Worm (Caenorhabditis elegans) whole organism, mixed stage, embryonic: ENCODE results near the gene nrde-4.

ENCODE experiments used
- M03D4.4 ChIP-seq: sonication (generic microtip); optimal IDR thresholded peaks from 2 replicates; lab custom pipeline; 2017; ENCODE audit warnings: mild to moderate bottlenecking, missing genetic modification characterization, missing compliant biosample characterization
- bed-3 ChIP-seq: fragments of 200-800 bp; sonication (Bioruptor generic); optimal IDR thresholded peaks from 3 replicates; lab custom pipeline; 2018; ENCODE audit warnings: mild to moderate bottlenecking, missing genetic modification characterization, moderate library complexity, missing compliant biosample characterization
- blmp-1 ChIP-seq: fragments of 150-350 bp; optimal IDR thresholded peaks from 2 replicates; lab custom pipeline; 2014; ENCODE audit warnings: missing biosample characterization, missing genetic modification characterization
- ceh-39 ChIP-seq: fragments of 150-350 bp; optimal IDR thresholded peaks from 2 replicates; lab custom pipeline; 2014; ENCODE audit warnings: missing biosample characterization, missing genetic modification characterization
- ceh-43 ChIP-seq: fragments of 200-800 bp; sonication (Bioruptor generic); optimal IDR thresholded peaks from 2 replicates; lab custom pipeline; 2018; ENCODE audit warnings: mild to moderate bottlenecking, missing genetic modification characterization, moderate library complexity, missing compliant biosample characterization
- ceh-83 ChIP-seq: fragments of 200-800 bp; sonication (Bioruptor generic); optimal IDR thresholded peaks from 2 replicates; lab custom pipeline; 2018; ENCODE audit warnings: mild to moderate bottlenecking, missing genetic modification characterization, missing compliant biosample characterization
- ces-1 ChIP-seq: fragments of 150-350 bp; optimal IDR thresholded peaks from 2 replicates; lab custom pipeline; 2014; ENCODE audit warnings: missing biosample characterization, missing genetic modification reagents, missing genetic modification characterization
- cnd-1 ChIP-seq: fragments of 200-800 bp; sonication (Bioruptor generic); optimal IDR thresholded peaks from 2 replicates; lab custom pipeline; 2018; ENCODE audit warnings: mild to moderate bottlenecking, missing genetic modification characterization, missing compliant biosample characterization
- drap-1 ChIP-seq: fragments of 200-800 bp; sonication (Bioruptor generic); optimal IDR thresholded peaks from 3 replicates; lab custom pipeline; 2018; ENCODE audit warnings: mild to moderate bottlenecking, missing genetic modification characterization, missing compliant biosample characterization
- elt-1 ChIP-seq: sonication (generic microtip); optimal IDR thresholded peaks from 2 replicates; lab custom pipeline; 2017; ENCODE audit warnings: missing genetic modification characterization, mild to moderate bottlenecking, missing compliant biosample characterization, antibody characterized with exemption, moderate library complexity, borderline replicate concordance; ENCODE audit not compliant: insufficient read depth
- elt-3 ChIP-seq: fragments of 150-350 bp; optimal IDR thresholded peaks from 2 replicates; lab custom pipeline; 2014; ENCODE audit warnings: missing biosample characterization, missing genetic modification characterization
- flh-1 ChIP-seq: fragments of 200-800 bp; sonication (Bioruptor generic); optimal IDR thresholded peaks from 2 replicates; lab custom pipeline; 2018; ENCODE audit warnings: mild to moderate bottlenecking, missing genetic modification characterization, moderate library complexity, missing compliant biosample characterization
- ham-2 ChIP-seq: fragments of 200-800 bp; sonication (Bioruptor generic); optimal IDR thresholded peaks from 2 replicates; lab custom pipeline; 2018; ENCODE audit warnings: mild to moderate bottlenecking, missing genetic modification characterization, missing compliant biosample characterization
- hlh-1 ChIP-seq: fragments of 150-350 bp; optimal IDR thresholded peaks from 2 replicates; lab custom pipeline; 2014; ENCODE audit warnings: missing biosample characterization, missing genetic modification reagents, missing genetic modification characterization
- lin-13 ChIP-seq: fragments of 150-350 bp; optimal IDR thresholded peaks from 2 replicates; lab custom pipeline; 2014; ENCODE audit warnings: missing biosample characterization, missing genetic modification characterization
- lin-32 ChIP-seq: fragments of 200-800 bp; sonication (Bioruptor generic); optimal IDR thresholded peaks from 2 replicates; lab custom pipeline; 2018; ENCODE audit warnings: mild to moderate bottlenecking, missing genetic modification characterization, missing compliant biosample characterization
- lsy-2 ChIP-seq: fragments of 150-350 bp; optimal IDR thresholded peaks from 2 replicates; lab custom pipeline; 2014; ENCODE audit warnings: missing biosample characterization, missing genetic modification characterization
- mab-5 ChIP-seq: fragments of 150-350 bp; optimal IDR thresholded peaks from 2 replicates; lab custom pipeline; 2014; ENCODE audit warnings: missing biosample characterization, missing genetic modification characterization
- mep-1 ChIP-seq: fragments of 150-350 bp; optimal IDR thresholded peaks from 2 replicates; lab custom pipeline; 2017; ENCODE audit warnings: missing biosample characterization, missing genetic modification reagents, missing genetic modification characterization, inconsistent platforms
- mls-2 ChIP-seq: sonication (generic microtip); optimal IDR thresholded peaks from 2 replicates; lab custom pipeline; 2016; ENCODE audit warnings: mild to moderate bottlenecking, missing genetic modification characterization, moderate library complexity, missing compliant biosample characterization
- nhr-12 ChIP-seq: fragments of 150-350 bp; optimal IDR thresholded peaks from 2 replicates; lab custom pipeline; 2014; ENCODE audit warnings: missing biosample characterization, missing genetic modification characterization
- nhr-2 ChIP-seq: fragments of 150-350 bp; optimal IDR thresholded peaks from 2 replicates; lab custom pipeline; 2014; ENCODE audit warnings: missing biosample characterization, missing genetic modification characterization
- nhr-237 ChIP-seq: fragments of 150-350 bp; optimal IDR thresholded peaks from 2 replicates; lab custom pipeline; 2014; ENCODE audit warnings: missing biosample characterization, missing genetic modification characterization
- nhr-28 ChIP-seq: fragments of 150-350 bp; optimal IDR thresholded peaks from 2 replicates; lab custom pipeline; 2014; ENCODE audit warnings: missing biosample characterization, missing genetic modification characterization
- nhr-76 ChIP-seq: sonication (generic microtip); optimal IDR thresholded peaks from 2 replicates; lab custom pipeline; 2017; ENCODE audit warnings: missing biosample characterization, missing genetic modification characterization
- pha-4 ChIP-seq: fragments of 150-350 bp; optimal IDR thresholded peaks from 2 replicates; lab custom pipeline; 2018; ENCODE audit warnings: missing biosample characterization, missing genetic modification reagents, missing genetic modification characterization
- sem-2 ChIP-seq: fragments of 200-800 bp; sonication (Bioruptor generic); optimal IDR thresholded peaks from 2 replicates; lab custom pipeline; 2018; ENCODE audit warnings: mild to moderate bottlenecking, missing genetic modification characterization, missing compliant biosample characterization
- snpc-4 ChIP-seq: fragments of 150-350 bp; optimal IDR thresholded peaks from 2 replicates; lab custom pipeline; 2014; ENCODE audit warnings: missing biosample characterization, missing genetic modification characterization
- sptf-1 ChIP-seq: sonication (generic microtip); optimal IDR thresholded peaks from 2 replicates; lab custom pipeline; 2017; ENCODE audit warnings: mild to moderate bottlenecking, missing genetic modification characterization, moderate library complexity, missing compliant biosample characterization
- tbx-8 ChIP-seq: fragments of 200-800 bp; sonication (Bioruptor generic); optimal IDR thresholded peaks from 2 replicates; lab custom pipeline; 2018; ENCODE audit warnings: mild to moderate bottlenecking, missing genetic modification characterization, moderate library complexity, missing compliant biosample characterization
- unc-120 ChIP-seq: sonication (generic microtip); optimal IDR thresholded peaks from 2 replicates; lab custom pipeline; 2017; ENCODE audit warnings: missing genetic modification characterization, missing compliant biosample characterization; ENCODE audit not compliant: poor library complexity, severe bottlenecking
- unc-39 ChIP-seq: fragments of 150-350 bp; optimal IDR thresholded peaks from 2 replicates; lab custom pipeline; 2014; ENCODE audit warnings: missing biosample characterization, missing genetic modification characterization
- unc-62 ChIP-seq: fragments of 150-350 bp; optimal IDR thresholded peaks from 2 replicates; lab custom pipeline; 2014; ENCODE audit warnings: missing biosample characterization, missing genetic modification reagents, missing genetic modification characterization
- zip-8 ChIP-seq: fragments of 150-350 bp; optimal IDR thresholded peaks from 2 replicates; lab custom pipeline; 2014; ENCODE audit warnings: missing biosample characterization, missing genetic modification characterization
- ztf-11 ChIP-seq: fragments of 150-350 bp; optimal IDR thresholded peaks from 2 replicates; lab custom pipeline; 2014; ENCODE audit warnings: missing biosample characterization, missing genetic modification characterization

The nrde-4 gene

DNA sequence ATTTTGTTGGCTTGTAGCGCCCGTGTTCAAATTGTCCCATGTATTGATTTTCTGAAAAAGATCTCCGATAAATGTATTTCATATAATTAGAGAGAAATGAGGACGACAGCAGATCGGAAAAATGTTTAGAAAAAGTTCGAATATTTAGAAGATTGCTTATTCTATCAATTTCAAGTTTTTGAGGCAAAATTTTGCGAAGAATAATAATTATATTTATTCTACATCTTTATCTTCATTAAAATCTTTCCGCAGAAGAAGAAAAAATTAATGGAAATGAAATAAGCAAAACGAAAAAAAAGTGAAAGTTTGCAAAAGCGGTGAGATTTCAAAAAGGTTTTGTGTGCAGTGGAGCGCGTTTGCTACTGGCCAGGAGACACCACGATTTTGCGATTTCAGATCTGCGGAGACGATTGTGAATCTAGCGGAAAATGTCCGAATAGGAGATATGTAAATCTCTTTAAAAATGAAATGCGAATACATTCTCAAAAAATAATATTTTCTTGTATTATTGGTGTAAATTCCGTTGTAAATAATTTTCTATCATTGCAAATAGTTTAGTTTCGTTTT, at the start of gene nrde-4:
Gene nrde-4, minus strand, starts transcription at position 51 of the 567 bp plus-strand sequence.
- TF ChIP-seq snpc-4 (tag; lab: Kevin White, UChicago) (no peak), nhr-237 (tag; lab: Kevin White, UChicago) (peak; percentile 86), bed-3 (GFP tag; lab: Kevin White, UChicago) (peak; percentile 4), ceh-83 (GFP tag; lab: Kevin White, UChicago) (no peak), blmp-1 (tag; lab: Kevin White, UChicago) (peak; percentile 97), lin-32 (GFP tag; lab: Kevin White, UChicago) (no peak), ces-1 (GFP tag; lab: Kevin White, UChicago) (peak; percentile 34), ceh-43 (GFP tag; lab: Kevin White, UChicago) (no peak), unc-120 (tag; lab: Kevin White, UChicago) (no peak), nhr-12 (no peak), lsy-2 (tag; lab: Kevin White, UChicago) (peak; percentile 80), mab-5 (tag; lab: Kevin White, UChicago) (no peak), hlh-1 (no peak), lin-13 (tag; lab: Kevin White, UChicago) (no peak), unc-39 (no peak), ceh-39 (tag; lab: Kevin White, UChicago) (peak; percentile 14), flh-1 (GFP tag; lab: Kevin White, UChicago) (no peak), nhr-28 (no peak), mep-1 (tag; lab: Kevin White, UChicago) (peak; percentile 86), cnd-1 (tag; lab: Kevin White, UChicago) (peak; percentile 30), sptf-1 (tag; lab: Kevin White, UChicago) (peak; percentile 68), pha-4 (tag; lab: Kevin White, UChicago) (no peak), ztf-11 (tag; lab: Kevin White, UChicago) (no peak), unc-62 (GFP tag; lab: Kevin White, UChicago) (no peak), zip-8 (tag; lab: Kevin White, UChicago) (no peak), nhr-2 (tag; lab: Kevin White, UChicago) (no peak), elt-3 (tag; lab: Kevin White, UChicago) (no peak), elt-1 (peak; percentile 84), sem-2 (GFP tag; lab: Kevin White, UChicago) (no peak), tbx-8 (GFP tag; lab: Kevin White, UChicago) (no peak), M03D4.4 (no peak), nhr-76 (tag; lab: Kevin White, UChicago) (no peak), ham-2 (GFP tag; lab: Kevin White, UChicago) (peak; percentile 75), mls-2 (tag; lab: Kevin White, UChicago) (peak; percentile 16), drap-1 (no peak)

DNA sequence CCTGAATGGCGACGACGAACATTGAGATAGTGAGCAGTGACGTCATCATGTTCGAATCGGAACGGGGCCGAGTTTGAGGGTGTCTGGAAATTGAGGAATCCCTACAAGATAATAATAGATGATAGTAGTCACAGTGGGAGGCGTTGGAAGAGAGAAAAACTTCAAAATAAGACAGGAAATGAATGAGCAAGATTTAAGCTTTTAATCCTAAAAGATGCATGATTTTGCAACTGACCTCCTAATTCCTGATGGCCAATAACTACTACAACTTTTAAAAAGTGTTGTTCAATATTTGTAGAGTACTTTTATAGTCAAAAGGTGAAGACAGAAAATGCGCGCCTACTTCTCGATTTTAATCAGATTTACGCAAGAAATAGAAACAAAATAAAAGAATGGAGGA, 44.3 kb upstream of the nrde-4 start, which contains the start of gene flp-13:
Gene flp-13, minus strand, starts transcription at position 101 of the 400 bp plus-strand sequence.
- no peak for TF ChIP-seq snpc-4 (tag; lab: Kevin White, UChicago)
- TF ChIP-seq tbx-8 (GFP tag; lab: Kevin White, UChicago): no peak
- TF ChIP-seq mab-5 (tag; lab: Kevin White, UChicago): no peak
- no peak for TF ChIP-seq nhr-12
- no peak for TF ChIP-seq M03D4.4

DNA sequence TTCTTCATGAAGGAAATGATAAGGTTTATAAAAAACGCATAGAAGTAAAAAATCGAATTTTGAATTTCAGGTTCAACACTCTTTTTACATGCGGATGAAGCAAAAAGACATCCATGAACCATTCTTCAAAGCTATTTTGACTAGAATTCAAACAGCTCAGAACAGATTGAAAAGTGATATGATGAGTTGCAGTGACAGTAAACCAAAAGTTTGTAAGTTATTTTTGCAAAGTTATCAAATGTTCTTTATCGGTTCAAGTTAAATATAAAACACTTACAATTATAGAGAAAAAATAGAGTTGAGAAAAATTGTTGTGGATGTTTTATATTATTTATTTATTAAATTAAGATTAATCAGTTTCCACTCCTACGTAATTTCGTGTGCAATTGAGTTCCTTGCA, 38.4 kb upstream of the nrde-4 start:
- TF ChIP-seq cnd-1 (tag; lab: Kevin White, UChicago): no peak
- no peak for TF ChIP-seq ceh-39 (tag; lab: Kevin White, UChicago)
- no peak for TF ChIP-seq unc-120 (tag; lab: Kevin White, UChicago)
- TF ChIP-seq snpc-4 (tag; lab: Kevin White, UChicago): no peak
- TF ChIP-seq elt-1: no peak
- no peak for TF ChIP-seq nhr-28
- TF ChIP-seq sem-2 (GFP tag; lab: Kevin White, UChicago): no peak
- TF ChIP-seq ztf-11 (tag; lab: Kevin White, UChicago): no peak
- no peak for TF ChIP-seq lsy-2 (tag; lab: Kevin White, UChicago)
- no peak for TF ChIP-seq drap-1
